Fruit fly (Drosophila melanogaster): ENCODE data around the gene CG34355.

Gene CG34355

DNA sequence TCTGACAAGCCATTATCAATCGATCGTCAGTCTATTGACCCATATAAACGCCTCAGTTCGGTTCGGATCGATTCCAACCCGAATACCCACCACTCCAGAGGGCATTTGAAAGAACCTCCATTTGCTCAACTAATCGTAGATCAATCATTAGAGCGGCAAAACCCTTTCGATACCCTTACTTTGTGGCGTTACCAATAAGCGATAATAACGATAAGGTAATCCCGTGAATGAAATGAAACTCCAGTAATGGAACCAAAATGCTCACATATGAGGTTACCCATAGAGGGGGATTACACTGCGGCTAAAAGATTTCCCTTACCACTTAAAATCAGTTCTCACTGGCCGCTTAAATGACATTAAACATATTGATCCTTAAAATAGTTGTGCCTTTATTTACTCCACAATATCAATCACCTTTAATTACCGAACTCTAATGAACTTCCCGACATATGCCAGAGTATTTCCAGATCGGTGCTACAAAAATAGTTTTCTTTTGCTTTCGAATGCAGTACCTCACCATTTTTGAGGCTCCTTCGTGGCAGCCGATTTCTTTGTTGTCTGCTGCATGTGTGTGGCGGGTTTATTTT, 69.0 kb downstream of the CG34355 start (continued):
- TF ChIP-seq onecut (GFP tag; IDR thresholded peaks at IDR 0.05) = no peak
- no peak for TF ChIP-seq hth (optimal IDR thresholded peaks at IDR 0.05)
- peak; percentile 65 for TF ChIP-seq Xrp1 (GFP tag; IDR thresholded peaks at IDR 0.05)
- TF ChIP-seq pum (GFP tag; optimal IDR thresholded peaks at IDR 0.05) = no peak
- TF ChIP-seq gro (GFP tag; optimal IDR thresholded peaks at IDR 0.05) = no peak
- no peak for TF ChIP-seq hb (GFP tag; IDR thresholded peaks at IDR 0.05; ENCODE audit: partially characterized antibody)
- TF ChIP-seq da (GFP tag; optimal IDR thresholded peaks at IDR 0.05) = no peak
- TF ChIP-seq CG4854 (GFP tag; optimal IDR thresholded peaks at IDR 0.05) = no peak
- no peak for TF ChIP-seq ash1 (GFP tag; optimal IDR thresholded peaks at IDR 0.05)
- no peak for TF ChIP-seq ranshi (GFP tag; IDR thresholded peaks at IDR 0.05)
- TF ChIP-seq abd-A (tag; optimal IDR thresholded peaks at IDR 0.05) = no peak
- no peak for TF ChIP-seq CG10959 (GFP tag; IDR thresholded peaks at IDR 0.05)
- TF ChIP-seq CkIIα-i1 (GFP tag; IDR thresholded peaks at IDR 0.05) = no peak
- TF ChIP-seq Mad (GFP tag; optimal IDR thresholded peaks at IDR 0.05) = no peak
- TF ChIP-seq grn (GFP tag; optimal IDR thresholded peaks at IDR 0.05) = peak; percentile 89
- peak; percentile 22 for TF ChIP-seq CG30431 (GFP tag; optimal IDR thresholded peaks at IDR 0.05)
- TF ChIP-seq CG1602 (GFP tag; optimal IDR thresholded peaks at IDR 0.05) = peak; percentile 14
- no peak for TF ChIP-seq kay (GFP tag; optimal IDR thresholded peaks at IDR 0.05)
- no peak for TF ChIP-seq schlank (tag; optimal IDR thresholded peaks at IDR 0.05)
- TF ChIP-seq Ada2b (GFP tag; IDR thresholded peaks at IDR 0.05) = no peak
- TF ChIP-seq wek (GFP tag; optimal IDR thresholded peaks at IDR 0.05) = no peak
- no peak for TF ChIP-seq cg (GFP tag; optimal IDR thresholded peaks at IDR 0.05)
- TF ChIP-seq CG7987 (GFP tag; optimal IDR thresholded peaks at IDR 0.05) = no peak
- peak; percentile 47 for TF ChIP-seq Oli (tag; optimal IDR thresholded peaks at IDR 0.05)
- no peak for TF ChIP-seq CG7556 (GFP tag; optimal IDR thresholded peaks at IDR 0.05)
- no peak for TF ChIP-seq D19B (GFP tag; optimal IDR thresholded peaks at IDR 0.05)
- TF ChIP-seq Bteb2 (GFP tag; optimal IDR thresholded peaks at IDR 0.05) = no peak
- TF ChIP-seq CG8944 (GFP tag; optimal IDR thresholded peaks at IDR 0.05) = peak; percentile 23
- TF ChIP-seq CG14965 (GFP tag; optimal IDR thresholded peaks at IDR 0.05; ENCODE audit: borderline replicate concordance) = no peak
- TF ChIP-seq CG3726 (GFP tag; IDR thresholded peaks at IDR 0.05) = no peak
- TF ChIP-seq trh (GFP tag; optimal IDR thresholded peaks at IDR 0.05) = no peak
- no peak for TF ChIP-seq CG9437 (GFP tag; optimal IDR thresholded peaks at IDR 0.05)
- peak; percentile 59 for TF ChIP-seq Blimp-1 (GFP tag; optimal IDR thresholded peaks at IDR 0.05)
- no peak for TF ChIP-seq CG2129 (GFP tag; IDR thresholded peaks at IDR 0.05; ENCODE audit: partially characterized antibody)
- TF ChIP-seq her (GFP tag; optimal IDR thresholded peaks at IDR 0.05) = no peak
- TF ChIP-seq CG17361 (GFP tag; IDR thresholded peaks at IDR 0.05) = peak; percentile 42; the same call in 1 of the 3 replicates
- TF ChIP-seq CG2120 (GFP tag; optimal IDR thresholded peaks at IDR 0.05) = no peak
- TF ChIP-seq BEAF-32 (GFP tag; optimal IDR thresholded peaks at IDR 0.05) = no peak
- TF ChIP-seq kni (GFP tag; optimal IDR thresholded peaks at IDR 0.05) = no peak
- TF ChIP-seq lov (optimal IDR thresholded peaks at IDR 0.05) = no peak
- TF ChIP-seq lov (GFP tag; IDR thresholded peaks at IDR 0.05) = no peak
- TF ChIP-seq kah (GFP tag; optimal IDR thresholded peaks at IDR 0.05) = no peak
- TF ChIP-seq Xbp1 (GFP tag; optimal IDR thresholded peaks at IDR 0.05) = peak; percentile 33
- TF ChIP-seq CG6791 (GFP tag; IDR thresholded peaks at IDR 0.05; ENCODE audit: partially characterized antibody) = no peak
- no peak for TF ChIP-seq ems (GFP tag; optimal IDR thresholded peaks at IDR 0.05)
- no peak for TF ChIP-seq CG3065 (GFP tag; optimal IDR thresholded peaks at IDR 0.05)
- peak; percentile 34 for TF ChIP-seq az2 (GFP tag; optimal IDR thresholded peaks at IDR 0.05)
- no peak for TF ChIP-seq CG6813 (GFP tag; optimal IDR thresholded peaks at IDR 0.05)
- TF ChIP-seq CG32772 (GFP tag; IDR thresholded peaks at IDR 0.05) = no peak
- no peak for TF ChIP-seq chinmo (GFP tag; IDR thresholded peaks at IDR 0.05; ENCODE audit: partially characterized antibody)
- no peak for TF ChIP-seq CG17612 (GFP tag; IDR thresholded peaks at IDR 0.05)

Data from whole organism, embryonic.